Fruit fly (Drosophila melanogaster) whole organism, embryonic: ENCODE results near the gene Naa80.
A peak's percentile ranks its signal among the peaks of the same experiment; 100 is the strongest.

Experiments used
- ATbp ChIP-seq: fragments of 200-800 bp; sonication (Bioruptor generic); optimal IDR thresholded peaks from 2 replicates; lab custom pipeline; 2017; ENCODE audit warnings: missing biosample characterization, mild to moderate bottlenecking, missing genetic modification characterization, missing genetic modification reagents
- Antp ChIP-seq: fragments of 200-800 bp; sonication (Bioruptor generic); optimal IDR thresholded peaks from 3 replicates; lab custom pipeline; 2016; ENCODE audit warnings: missing biosample characterization, missing genetic modification characterization
- Atf-2 ChIP-seq: fragments of 200-800 bp; sonication (Bioruptor generic); optimal IDR thresholded peaks from 2 replicates; lab custom pipeline; 2016; ENCODE audit warnings: missing biosample characterization, missing genetic modification characterization
- Bgb ChIP-seq: fragments of 200-800 bp; sonication (Bioruptor generic); IDR thresholded peaks from 2 replicates; pipeline ENCODE4 v1.3.6; 2022; ENCODE audit warnings: missing biosample characterization, missing genetic modification characterization; ENCODE audit not compliant: partially characterized antibody
- CG10462 ChIP-seq: fragments of 200-800 bp; sonication (Bioruptor generic); optimal IDR thresholded peaks from 2 replicates; lab custom pipeline; 2016; ENCODE audit warnings: missing biosample characterization, missing genetic modification characterization
- CG15696 ChIP-seq: fragments of 200-800 bp; sonication (Bioruptor generic); optimal IDR thresholded peaks from 2 replicates; lab custom pipeline; 2019; ENCODE audit warnings: missing biosample characterization, mild to moderate bottlenecking, missing genetic modification characterization, moderate library complexity
- CG16779 ChIP-seq: fragments of 200-800 bp; sonication (Bioruptor generic); IDR thresholded peaks from 2 replicates; pipeline ENCODE4 v1.3.6; 2022; ENCODE audit warnings: missing biosample characterization, missing genetic modification characterization
- CG17361 ChIP-seq: fragments of 200-800 bp; sonication (Bioruptor generic); IDR thresholded peaks from 3 replicates; pipeline ENCODE4 v1.3.6; 2022; ENCODE audit warnings: missing biosample characterization, missing genetic modification characterization
- CG17568 ChIP-seq: fragments of 200-800 bp; sonication (Bioruptor generic); optimal IDR thresholded peaks from 2 replicates; lab custom pipeline; 2018; ENCODE audit warnings: missing biosample characterization, mild to moderate bottlenecking, missing genetic modification characterization, moderate library complexity
- CG18262 ChIP-seq: fragments of 200-800 bp; optimal IDR thresholded peaks from 3 replicates; lab custom pipeline; 2019; ENCODE audit warnings: missing biosample characterization, mild to moderate bottlenecking, missing genetic modification characterization, moderate library complexity
- CG2129 ChIP-seq: fragments of 200-800 bp; sonication (Bioruptor generic); IDR thresholded peaks from 2 replicates; pipeline ENCODE4 v1.3.6; 2022; ENCODE audit warnings: missing biosample characterization, missing genetic modification characterization; ENCODE audit not compliant: partially characterized antibody
- CG2678 ChIP-seq: fragments of 200-800 bp; sonication (Bioruptor generic); optimal IDR thresholded peaks from 3 replicates; lab custom pipeline; 2019; ENCODE audit warnings: missing biosample characterization, mild to moderate bottlenecking, missing genetic modification characterization, moderate library complexity
- CG3065 ChIP-seq: fragments of 200-800 bp; sonication (Bioruptor generic); optimal IDR thresholded peaks from 2 replicates; lab custom pipeline; 2016; ENCODE audit warnings: missing biosample characterization, missing genetic modification characterization
- CG3163 ChIP-seq: fragments of 200-800 bp; sonication (Bioruptor generic); optimal IDR thresholded peaks from 3 replicates; lab custom pipeline; 2016; ENCODE audit warnings: missing biosample characterization, missing genetic modification characterization
- CG3281 ChIP-seq: fragments of 200-800 bp; sonication (Bioruptor generic); optimal IDR thresholded peaks from 3 replicates; lab custom pipeline; 2017; ENCODE audit warnings: missing biosample characterization, mild to moderate bottlenecking, missing genetic modification characterization
- CG34224 ChIP-seq: fragments of 200-800 bp; sonication (Bioruptor generic); IDR thresholded peaks from 3 replicates; pipeline ENCODE4 v1.3.6; 2022; ENCODE audit warnings: missing biosample characterization, missing genetic modification characterization; ENCODE audit not compliant: partially characterized antibody
- CG43689 ChIP-seq: fragments of 200-800 bp; sonication (Bioruptor generic); IDR thresholded peaks from 2 replicates; pipeline ENCODE4 v1.3.6; 2022; ENCODE audit warnings: missing biosample characterization, missing genetic modification characterization
- CG7372 ChIP-seq: fragments of 200-800 bp; sonication (Bioruptor generic); IDR thresholded peaks from 2 replicates; pipeline ENCODE4 v1.3.6; 2022; ENCODE audit warnings: missing biosample characterization, missing genetic modification characterization
- CG7963 ChIP-seq: fragments of 200-800 bp; sonication (Bioruptor generic); IDR thresholded peaks from 3 replicates; pipeline ENCODE4 v1.3.6; 2022; ENCODE audit warnings: missing biosample characterization, missing genetic modification characterization; ENCODE audit not compliant: partially characterized antibody
- CG9437 ChIP-seq: fragments of 200-800 bp; sonication (Bioruptor generic); optimal IDR thresholded peaks from 2 replicates; lab custom pipeline; 2018; ENCODE audit warnings: missing biosample characterization, mild to moderate bottlenecking, missing genetic modification characterization
- CG9932 ChIP-seq: fragments of 200-800 bp; sonication (Bioruptor generic); IDR thresholded peaks from 2 replicates; pipeline ENCODE4 v1.3.6; 2022; ENCODE audit warnings: missing biosample characterization, missing genetic modification characterization
- Chrac-16 ChIP-seq: fragments of 200-800 bp; sonication (Bioruptor generic); optimal IDR thresholded peaks from 3 replicates; lab custom pipeline; 2016; ENCODE audit warnings: missing biosample characterization, missing genetic modification characterization
- D19A ChIP-seq: fragments of 200-800 bp; optimal IDR thresholded peaks from 3 replicates; lab custom pipeline; 2019; ENCODE audit warnings: missing biosample characterization, mild to moderate bottlenecking, missing genetic modification characterization, moderate library complexity
- Doc3 ChIP-seq: fragments of 200-800 bp; sonication (Bioruptor generic); IDR thresholded peaks from 3 replicates; pipeline ENCODE4 v1.3.6; 2022; ENCODE audit warnings: missing biosample characterization, missing genetic modification characterization; ENCODE audit not compliant: partially characterized antibody
- E2f2 ChIP-seq: fragments of 200-800 bp; sonication (Bioruptor generic); IDR thresholded peaks from 2 replicates; pipeline ENCODE4 v1.3.6; 2022; ENCODE audit warnings: missing biosample characterization, missing genetic modification characterization
- Fer1 ChIP-seq: fragments of 200-800 bp; sonication (Bioruptor generic); optimal IDR thresholded peaks from 2 replicates; lab custom pipeline; 2017; ENCODE audit warnings: missing biosample characterization, mild to moderate bottlenecking, missing genetic modification characterization
- HLH4C ChIP-seq: fragments of 200-800 bp; sonication (Bioruptor generic); IDR thresholded peaks from 3 replicates; pipeline ENCODE4 v1.3.6; 2022; ENCODE audit warnings: missing biosample characterization, missing genetic modification characterization; ENCODE audit not compliant: partially characterized antibody
- Hr3 ChIP-seq: fragments of 200-800 bp; sonication (Bioruptor generic); optimal IDR thresholded peaks from 3 replicates; lab custom pipeline; 2016; ENCODE audit warnings: missing biosample characterization, missing genetic modification characterization
- Hr51 ChIP-seq, 2 experiments: fragments of 200-800 bp; sonication (Bioruptor generic); optimal IDR thresholded peaks; 2 replicates in 1 of 2; 3 replicates in 1 of 2; lab custom pipeline; 2016 to 2018; ENCODE audit warnings: missing biosample characterization in 2 of 2, missing genetic modification characterization in 2 of 2, mild to moderate bottlenecking in 1 of 2, moderate library complexity in 1 of 2
- Lhr ChIP-seq: fragments of 200-800 bp; sonication (Bioruptor generic); optimal IDR thresholded peaks from 3 replicates; lab custom pipeline; 2017; ENCODE audit warnings: mild to moderate bottlenecking, missing biosample characterization, missing genetic modification reagents, missing genetic modification characterization
- MBD-R2 ChIP-seq: fragments of 200-800 bp; sonication (Bioruptor generic); IDR thresholded peaks from 2 replicates; pipeline ENCODE4 v1.3.6; 2022; ENCODE audit warnings: missing biosample characterization, missing genetic modification characterization
- Max ChIP-seq: fragments of 200-800 bp; sonication (Bioruptor generic); optimal IDR thresholded peaks from 2 replicates; lab custom pipeline; 2016; ENCODE audit warnings: missing biosample characterization, mild to moderate bottlenecking, missing genetic modification characterization
- Meics ChIP-seq: fragments of 200-800 bp; sonication (Bioruptor generic); optimal IDR thresholded peaks from 2 replicates; lab custom pipeline; 2017; ENCODE audit warnings: missing biosample characterization, mild to moderate bottlenecking, missing genetic modification characterization
- Vsx1 ChIP-seq: fragments of 200-800 bp; sonication (Bioruptor generic); optimal IDR thresholded peaks from 2 replicates; lab custom pipeline; 2017; ENCODE audit warnings: missing biosample characterization, mild to moderate bottlenecking, missing genetic modification characterization, missing genetic modification reagents
- aop ChIP-seq: fragments of 200-800 bp; sonication (Bioruptor generic); IDR thresholded peaks from 2 replicates; pipeline ENCODE4 v1.3.6; 2022; ENCODE audit warnings: missing biosample characterization, missing genetic modification characterization
- crol ChIP-seq: fragments of 200-800 bp; sonication (Bioruptor generic); IDR thresholded peaks from 2 replicates; pipeline ENCODE4 v1.3.6; 2022; ENCODE audit warnings: missing biosample characterization, missing genetic modification characterization
- dimm ChIP-seq: fragments of 200-800 bp; sonication (Bioruptor generic); IDR thresholded peaks from 2 replicates; pipeline ENCODE4 v1.3.6; 2022; ENCODE audit warnings: missing biosample characterization, missing genetic modification characterization
- dysf ChIP-seq: fragments of 200-800 bp; sonication (Bioruptor generic); IDR thresholded peaks from 3 replicates; pipeline ENCODE4 v1.3.6; 2022; ENCODE audit warnings: missing biosample characterization, missing genetic modification characterization
- fd3F ChIP-seq: fragments of 200-800 bp; sonication (Bioruptor generic); optimal IDR thresholded peaks from 2 replicates; lab custom pipeline; 2018; ENCODE audit warnings: missing biosample characterization, mild to moderate bottlenecking, missing genetic modification characterization, moderate library complexity
- hkb ChIP-seq, 2 experiments: fragments of 200-800 bp in 1 of 2; fragments of >200 bp in 1 of 2; sonication (Bioruptor generic) in 1 of 2; IDR thresholded peaks in 1 of 2; optimal IDR thresholded peaks in 1 of 2; 2 replicates each; pipeline versions ENCODE4 v1.3.6 to Lab custom; 2017 to 2022; ENCODE audit warnings: missing biosample characterization in 1 of 2, missing genetic modification characterization in 1 of 2
- kay ChIP-seq: fragments of 200-800 bp; sonication (Bioruptor generic); optimal IDR thresholded peaks from 2 replicates; lab custom pipeline; 2016; ENCODE audit warnings: missing biosample characterization, missing genetic modification characterization
- onecut ChIP-seq: fragments of 200-800 bp; sonication (Bioruptor generic); IDR thresholded peaks from 2 replicates; pipeline ENCODE4 v1.3.6; 2022; ENCODE audit warnings: missing biosample characterization, missing genetic modification characterization
- pan ChIP-seq, 4 experiments: fragments of >200 bp in 3 of 4; fragments of 200-800 bp in 1 of 4; sonication (Bioruptor generic) in 1 of 4; optimal IDR thresholded peaks in 3 of 4; IDR thresholded peaks in 1 of 4; 2 replicates each; pipeline versions ENCODE4 v1.3.6 to Lab custom; 2017 to 2022; ENCODE audit warnings: missing biosample characterization in 2 of 4, missing genetic modification characterization in 2 of 4, mixed read lengths in 1 of 4
- pzg ChIP-seq: fragments of 200-800 bp; sonication (Bioruptor generic); optimal IDR thresholded peaks from 3 replicates; lab custom pipeline; 2018; ENCODE audit warnings: missing biosample characterization, mild to moderate bottlenecking, missing genetic modification characterization, moderate library complexity
- salm ChIP-seq: fragments of 200-800 bp; sonication (Bioruptor generic); optimal IDR thresholded peaks from 2 replicates; lab custom pipeline; 2018; ENCODE audit warnings: missing biosample characterization, mild to moderate bottlenecking, missing genetic modification characterization
- sim ChIP-seq: fragments of 200-800 bp; sonication (Bioruptor generic); IDR thresholded peaks from 2 replicates; pipeline ENCODE4 v1.3.6; 2022; ENCODE audit warnings: missing biosample characterization, missing genetic modification characterization
- tll ChIP-seq, 2 experiments: fragments of 200-800 bp in 1 of 2; fragments of >200 bp in 1 of 2; sonication (Bioruptor generic) in 1 of 2; optimal IDR thresholded peaks; 2 replicates each; lab custom pipeline; 2017 to 2019; ENCODE audit warnings: missing biosample characterization in 2 of 2, missing genetic modification characterization in 2 of 2, mild to moderate bottlenecking in 1 of 2, moderate library complexity in 1 of 2
- trem ChIP-seq: fragments of 200-800 bp; optimal IDR thresholded peaks from 3 replicates; lab custom pipeline; 2019; ENCODE audit warnings: missing biosample characterization, mild to moderate bottlenecking, missing genetic modification characterization, moderate library complexity
- zfh1 ChIP-seq: fragments of 200-800 bp; sonication (Bioruptor generic); IDR thresholded peaks from 3 replicates; pipeline ENCODE4 v1.3.6; 2022; ENCODE audit warnings: missing biosample characterization, missing genetic modification characterization

The Naa80 gene

DNA sequence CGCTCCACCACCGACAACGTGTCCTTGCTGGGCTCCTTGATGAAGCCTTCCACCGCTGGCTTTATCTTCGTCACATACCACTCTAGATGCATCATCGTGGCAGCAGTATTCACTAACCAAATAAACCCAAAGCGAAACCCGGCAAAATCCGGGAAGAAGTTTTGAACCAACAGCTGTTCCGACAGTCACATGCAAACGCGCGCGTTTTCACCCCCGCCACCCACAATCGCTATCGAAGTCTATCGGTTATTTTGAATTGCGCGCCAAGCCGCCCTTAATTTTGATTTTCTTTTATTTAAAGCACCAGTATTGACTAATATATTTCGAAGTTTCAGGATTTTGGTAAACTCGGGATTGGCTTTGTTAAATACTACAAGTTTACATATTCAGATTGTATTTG lies 13.1 kb upstream of the Naa80 start, which contains the start of gene Tti1 (continued):
- 0 out of 2 replicates have a peak, but pooled peaks have one; percentile 14 for TF ChIP-seq CG2129 (GFP tag; lab: Robert Waterston, UW)
- TF ChIP-seq Chrac-16: no peak
- no peak for TF ChIP-seq CG17361
- TF ChIP-seq CG2678 (tag; lab: Kevin White, UChicago): no peak
- no peak for TF ChIP-seq Antp (GFP tag; lab: Kevin White, UChicago)
- no peak for TF ChIP-seq hkb (optimal IDR thresholded peaks at IDR 0.05; lab: Kevin White, UChicago)
- TF ChIP-seq hkb (GFP tag; IDR thresholded peaks at IDR 0.05; lab: Robert Waterston, UW): no peak
- TF ChIP-seq CG3065: no peak
- TF ChIP-seq CG17568 (GFP tag; lab: Kevin White, UChicago): no peak
- no peak for TF ChIP-seq Max
- peak; percentile 56 for TF ChIP-seq pzg (GFP tag; lab: Kevin White, UChicago)
- TF ChIP-seq CG16779 (GFP tag; lab: Robert Waterston, UW): no peak
- TF ChIP-seq Atf-2: no peak
- TF ChIP-seq HLH4C (GFP tag; lab: Robert Waterston, UW): peak; percentile 64
- no peak for TF ChIP-seq tll (GFP tag; optimal IDR thresholded peaks at IDR 0.05; lab: Kevin White, UChicago)
- TF ChIP-seq Hr3 (GFP tag; lab: Kevin White, UChicago): no peak
- 0 out of 3 replicates have a peak, but pooled peaks have one; percentile 48 for TF ChIP-seq CG7963 (GFP tag; lab: Robert Waterston, UW)
- TF ChIP-seq kay (GFP tag; lab: Kevin White, UChicago): no peak
- TF ChIP-seq Hr51 (GFP tag; optimal IDR thresholded peaks at IDR 0.05; lab: Kevin White, UChicago): no peak
- no peak for TF ChIP-seq sim (GFP tag; lab: Robert Waterston, UW)
- TF ChIP-seq E2f2 (GFP tag; lab: Robert Waterston, UW): peak; percentile 92
- TF ChIP-seq Meics: no peak
- TF ChIP-seq D19A (tag; lab: Kevin White, UChicago): no peak
- TF ChIP-seq CG3163 (GFP tag; lab: Kevin White, UChicago): no peak
- TF ChIP-seq Lhr (GFP tag; lab: Kevin White, UChicago): no peak
- no peak for TF ChIP-seq CG7372
- TF ChIP-seq Bgb (GFP tag; lab: Robert Waterston, UW): peak; percentile 46; the same call in 1 of the 2 replicates
- peak; percentile 84 for TF ChIP-seq MBD-R2 (GFP tag; lab: Robert Waterston, UW)
- no peak for TF ChIP-seq salm (tag; lab: Kevin White, UChicago)
- TF ChIP-seq pan (optimal IDR thresholded peaks at IDR 0.05; lab: Kevin White, UChicago): no peak
- no peak for TF ChIP-seq pan (GFP tag; optimal IDR thresholded peaks at IDR 0.05 in 1 of 2, IDR thresholded peaks at IDR 0.05 in 1 of 2)
- TF ChIP-seq CG9932 (GFP tag; lab: Robert Waterston, UW): no peak
- no peak for TF ChIP-seq fd3F (GFP tag; lab: Kevin White, UChicago)
- TF ChIP-seq onecut (GFP tag; lab: Robert Waterston, UW): no peak
- peak; percentile 77 for TF ChIP-seq crol (GFP tag; lab: Robert Waterston, UW)
- no peak for TF ChIP-seq CG9437 (GFP tag; lab: Kevin White, UChicago)
- no peak for TF ChIP-seq CG3281 (GFP tag; lab: Kevin White, UChicago)
- no peak for TF ChIP-seq ATbp (GFP tag; lab: Kevin White, UChicago)
- no peak for TF ChIP-seq CG15696 (tag; lab: Kevin White, UChicago)
- TF ChIP-seq Vsx1 (GFP tag; lab: Kevin White, UChicago): no peak
- TF ChIP-seq zfh1: no peak
- no peak for TF ChIP-seq Fer1 (GFP tag; lab: Kevin White, UChicago)
- no peak for TF ChIP-seq dimm (GFP tag; lab: Robert Waterston, UW)
- no peak for TF ChIP-seq CG10462 (GFP tag; lab: Kevin White, UChicago)
- TF ChIP-seq CG43689 (GFP tag; lab: Robert Waterston, UW): no peak
- TF ChIP-seq CG18262 (tag; lab: Kevin White, UChicago): no peak
- no peak for TF ChIP-seq trem (tag; lab: Kevin White, UChicago)
- no peak for TF ChIP-seq dysf (GFP tag; lab: Robert Waterston, UW)
- peak; percentile 56; the same call in 2 of the 3 replicates for TF ChIP-seq CG34224 (GFP tag; lab: Robert Waterston, UW)
- TF ChIP-seq aop (GFP tag; lab: Robert Waterston, UW): no peak
- 0 out of 3 replicates have a peak, but pooled peaks have one; percentile 43 for TF ChIP-seq Doc3 (GFP tag; lab: Robert Waterston, UW)
